Fruit fly (Drosophila melanogaster) Kc167 (cell line): ENCODE results near the gene sra.

Source experiments
- Myc ChIP-seq: fragments of >200 bp; optimal IDR thresholded peaks from 2 replicates; lab custom pipeline; 2017; ENCODE audit warnings: missing external identifiers
- Sin3A ChIP-seq: fragments of >200 bp; optimal IDR thresholded peaks from 2 replicates; lab custom pipeline; 2018; ENCODE audit warnings: missing external identifiers
- h ChIP-seq: fragments of >200 bp; optimal IDR thresholded peaks from 3 replicates; lab custom pipeline; 2018; ENCODE audit warnings: missing external identifiers
- insv ChIP-seq: fragments of >200 bp; optimal IDR thresholded peaks from 3 replicates; lab custom pipeline; 2018; ENCODE audit warnings: missing external identifiers
- psq ChIP-seq: fragments of >200 bp; optimal IDR thresholded peaks from 2 replicates; lab custom pipeline; 2017; ENCODE audit warnings: missing external identifiers
- ttk ChIP-seq: sonication (Bioruptor generic); optimal IDR thresholded peaks from 2 replicates; lab custom pipeline; 2017; ENCODE audit warnings: missing external identifiers

Gene sra

dm6 chr3R:16186791-16187681 lies at the start of gene sra:
sra (plus strand) TSS chr3R:16186999.
- TF ChIP-seq Myc, result no peak
- TF ChIP-seq Sin3A (lab: Kevin White, UChicago), result no peak
- no peak for TF ChIP-seq psq (lab: Kevin White, UChicago)
- TF ChIP-seq ttk (lab: Kevin White, UChicago), result no peak
- no peak for TF ChIP-seq insv (lab: Kevin White, UChicago)
- TF ChIP-seq h (lab: Kevin White, UChicago), result no peak

DNA sequence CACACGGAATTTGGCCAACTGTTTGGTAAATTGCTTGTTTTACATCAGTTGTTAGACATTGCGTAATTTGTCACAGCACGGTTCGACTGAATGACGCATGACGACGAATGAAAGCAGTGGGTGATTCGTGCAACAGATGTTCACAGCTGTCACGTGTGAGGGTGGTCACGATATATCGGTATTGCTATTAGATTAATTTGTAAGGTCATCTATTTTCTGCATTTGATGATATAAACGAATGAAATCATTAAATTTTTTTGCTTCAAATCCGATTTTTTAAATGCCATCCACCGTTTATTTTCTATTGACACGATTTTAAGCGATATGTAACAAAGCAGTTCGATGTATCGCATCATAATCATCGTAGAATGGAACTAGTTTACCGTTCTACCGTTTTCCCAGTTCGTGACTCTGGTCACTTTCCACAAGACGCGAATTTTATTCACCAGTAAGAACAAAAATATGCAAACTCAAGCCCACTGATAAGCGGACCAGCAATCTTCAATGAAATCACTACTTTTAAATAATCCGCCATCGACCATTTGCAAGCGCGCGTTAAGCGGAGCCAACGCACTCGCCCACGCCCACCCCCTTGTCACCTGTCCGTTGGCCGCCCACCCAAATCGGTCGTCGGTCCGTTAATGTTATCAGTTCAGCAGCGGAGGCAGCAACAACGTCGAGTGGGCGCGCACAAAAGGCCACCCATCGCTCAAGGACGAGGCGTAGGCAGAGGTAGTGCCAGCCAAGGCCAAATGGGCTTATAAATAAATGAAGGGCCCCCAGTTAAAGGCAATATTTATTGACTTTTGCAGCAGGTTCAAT lies 40.0 kb upstream of the sra start, which contains the start of the genes Mic26-27 and CG5916:
Gene Mic26-27 (minus strand): TSS at position 224 of the 822 bp plus-strand sequence.
Gene CG5916 (plus strand): TSS at position 398 of the 822 bp plus-strand sequence.
- no peak for TF ChIP-seq h (lab: Kevin White, UChicago)
- TF ChIP-seq insv (lab: Kevin White, UChicago), result no peak
- TF ChIP-seq Myc, result no peak
- TF ChIP-seq Sin3A (lab: Kevin White, UChicago), result no peak
- no peak for TF ChIP-seq psq (lab: Kevin White, UChicago)
- no peak for TF ChIP-seq ttk (lab: Kevin White, UChicago)

dm6 chr3R:16148712-16149111 lies 38.1 kb upstream of the sra start:
- TF ChIP-seq insv (lab: Kevin White, UChicago) (no peak), Myc (no peak), psq (lab: Kevin White, UChicago) (no peak)

DNA sequence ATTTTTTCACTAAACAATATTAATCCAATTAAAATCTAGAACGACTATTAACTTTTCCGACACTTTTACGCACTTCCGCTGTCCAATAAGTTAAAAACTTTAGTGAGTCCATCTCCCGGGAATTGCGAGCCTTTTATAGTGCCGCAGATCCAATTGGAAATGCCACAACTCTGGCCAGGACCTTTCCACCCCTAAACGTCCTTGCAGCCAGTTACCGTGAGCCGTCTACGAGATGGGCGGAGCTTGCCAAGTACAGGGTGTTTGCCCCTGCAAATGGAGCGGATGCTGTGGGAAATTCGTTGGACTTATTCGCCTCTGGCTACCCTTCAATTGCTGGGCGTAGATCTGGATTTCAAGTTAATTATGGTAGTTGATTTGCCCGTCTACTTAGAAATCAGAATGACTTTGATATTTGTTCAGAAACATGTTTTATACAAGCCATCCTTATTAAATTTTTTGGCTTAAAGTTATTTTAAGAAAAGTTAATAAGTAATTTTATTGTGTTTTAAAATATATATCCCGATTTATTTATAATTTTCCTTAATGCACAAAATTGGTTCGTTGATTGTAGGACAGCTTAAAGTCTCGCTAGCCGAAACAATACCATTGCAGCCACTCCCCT lies 35.4 kb upstream of the sra start, which contains the start of gene Fer2:
Gene Fer2 (minus strand): TSS at position 74 of the 622 bp plus-strand sequence.
- TF ChIP-seq h (lab: Kevin White, UChicago), result no peak
- TF ChIP-seq Sin3A (lab: Kevin White, UChicago), result no peak
- TF ChIP-seq psq (lab: Kevin White, UChicago), result no peak
- TF ChIP-seq insv (lab: Kevin White, UChicago), result no peak
- no peak for TF ChIP-seq ttk (lab: Kevin White, UChicago)
- TF ChIP-seq Myc, result no peak

dm6 chr3R:16152369-16152768 lies 34.4 kb upstream of the sra start:
- TF ChIP-seq psq (lab: Kevin White, UChicago) (no peak), Myc (no peak), h (lab: Kevin White, UChicago) (no peak), ttk (lab: Kevin White, UChicago) (no peak), insv (lab: Kevin White, UChicago) (no peak), Sin3A (lab: Kevin White, UChicago) (no peak)

- no peak for TF ChIP-seq psq (lab: Kevin White, UChicago)
- no peak for TF ChIP-seq insv (lab: Kevin White, UChicago)
- no peak for TF ChIP-seq h (lab: Kevin White, UChicago)
- no peak for TF ChIP-seq Myc
- no peak for TF ChIP-seq Sin3A (lab: Kevin White, UChicago)
- TF ChIP-seq ttk (lab: Kevin White, UChicago), result no peak
These were observed 33.4 kb upstream of the sra start for dm6 chr3R:16153356-16153905.

DNA sequence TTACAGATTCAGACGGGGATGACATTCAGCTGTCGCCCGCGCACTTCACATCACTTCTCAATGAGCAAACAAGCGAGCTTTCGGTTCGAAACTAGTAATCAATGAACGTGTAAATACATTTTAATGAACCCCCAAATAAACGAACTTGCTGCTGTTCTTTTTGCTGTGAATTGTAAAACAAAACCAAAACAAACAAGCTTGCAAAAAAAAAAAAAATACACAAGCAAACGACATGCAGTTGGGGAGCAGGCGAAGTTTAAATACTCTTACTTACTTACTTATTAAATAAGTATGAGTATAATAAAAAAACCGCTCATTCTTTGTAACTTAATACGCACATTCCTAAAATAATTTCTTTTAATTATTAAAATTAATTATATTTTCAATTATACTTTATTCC lies 32.5 kb upstream of the sra start:
- no peak for TF ChIP-seq Sin3A (lab: Kevin White, UChicago)
- no peak for TF ChIP-seq h (lab: Kevin White, UChicago)
- TF ChIP-seq Myc, result no peak
- no peak for TF ChIP-seq insv (lab: Kevin White, UChicago)
- no peak for TF ChIP-seq ttk (lab: Kevin White, UChicago)
- TF ChIP-seq psq (lab: Kevin White, UChicago), result no peak

DNA sequence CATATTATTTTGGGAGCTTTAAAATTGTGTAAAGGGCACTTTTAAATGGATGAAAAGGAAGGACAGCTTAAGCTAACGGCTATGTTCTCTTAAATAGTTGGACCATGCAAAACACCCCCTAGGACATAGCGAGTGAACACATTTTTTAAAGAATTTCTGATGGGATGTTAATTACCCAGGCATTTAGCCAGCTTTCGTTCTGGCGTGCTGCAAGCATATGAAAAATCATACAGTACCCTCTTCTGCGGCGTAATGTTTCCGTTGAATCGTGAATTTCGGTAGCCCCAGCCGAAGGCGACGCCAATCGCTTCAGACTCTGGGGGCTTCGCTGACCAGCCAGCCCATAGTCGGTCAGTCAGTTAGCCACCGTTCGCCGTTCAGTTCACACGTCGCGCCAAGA lies 32.1 kb upstream of the sra start, which contains the start of gene CG6006:
Gene CG6006 (plus strand): TSS at position 301 of the 400 bp plus-strand sequence.
- no peak for TF ChIP-seq psq (lab: Kevin White, UChicago)
- TF ChIP-seq Myc, result no peak
- TF ChIP-seq ttk (lab: Kevin White, UChicago), result no peak
- TF ChIP-seq h (lab: Kevin White, UChicago), result no peak
- TF ChIP-seq Sin3A (lab: Kevin White, UChicago), result no peak
- no peak for TF ChIP-seq insv (lab: Kevin White, UChicago)

DNA sequence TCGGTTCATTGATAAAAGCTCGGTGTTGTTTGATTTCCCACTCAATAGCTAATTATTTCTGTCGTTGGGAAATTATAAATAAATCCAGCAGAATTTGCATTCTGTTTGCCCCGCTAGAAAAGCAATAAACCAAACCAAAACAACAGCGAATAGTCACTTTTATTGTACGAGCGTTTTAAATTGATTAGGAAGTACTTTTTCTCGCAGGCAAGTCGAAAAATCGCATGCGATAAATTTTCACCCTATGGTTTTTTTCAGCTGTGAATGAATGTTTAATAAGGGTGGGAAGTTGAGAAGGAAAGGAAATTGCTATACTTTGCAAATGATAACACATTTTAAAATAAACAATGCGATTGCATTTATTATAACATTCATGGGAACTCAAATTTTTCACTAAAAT lies 30.8 kb upstream of the sra start:
- TF ChIP-seq insv (lab: Kevin White, UChicago) (no peak), ttk (lab: Kevin White, UChicago) (no peak), Myc (no peak), Sin3A (lab: Kevin White, UChicago) (no peak), h (lab: Kevin White, UChicago) (no peak), psq (lab: Kevin White, UChicago) (no peak)

- TF ChIP-seq Myc (no peak), insv (lab: Kevin White, UChicago) (no peak), psq (lab: Kevin White, UChicago) (no peak), h (lab: Kevin White, UChicago) (no peak), ttk (lab: Kevin White, UChicago) (no peak), Sin3A (lab: Kevin White, UChicago) (no peak)
These were observed 29.1 kb upstream of the sra start for dm6 chr3R:16157564-16158242.
